ENCODE assay signal across 2 fruit fly cellular contexts in the genomic region with DNA sequence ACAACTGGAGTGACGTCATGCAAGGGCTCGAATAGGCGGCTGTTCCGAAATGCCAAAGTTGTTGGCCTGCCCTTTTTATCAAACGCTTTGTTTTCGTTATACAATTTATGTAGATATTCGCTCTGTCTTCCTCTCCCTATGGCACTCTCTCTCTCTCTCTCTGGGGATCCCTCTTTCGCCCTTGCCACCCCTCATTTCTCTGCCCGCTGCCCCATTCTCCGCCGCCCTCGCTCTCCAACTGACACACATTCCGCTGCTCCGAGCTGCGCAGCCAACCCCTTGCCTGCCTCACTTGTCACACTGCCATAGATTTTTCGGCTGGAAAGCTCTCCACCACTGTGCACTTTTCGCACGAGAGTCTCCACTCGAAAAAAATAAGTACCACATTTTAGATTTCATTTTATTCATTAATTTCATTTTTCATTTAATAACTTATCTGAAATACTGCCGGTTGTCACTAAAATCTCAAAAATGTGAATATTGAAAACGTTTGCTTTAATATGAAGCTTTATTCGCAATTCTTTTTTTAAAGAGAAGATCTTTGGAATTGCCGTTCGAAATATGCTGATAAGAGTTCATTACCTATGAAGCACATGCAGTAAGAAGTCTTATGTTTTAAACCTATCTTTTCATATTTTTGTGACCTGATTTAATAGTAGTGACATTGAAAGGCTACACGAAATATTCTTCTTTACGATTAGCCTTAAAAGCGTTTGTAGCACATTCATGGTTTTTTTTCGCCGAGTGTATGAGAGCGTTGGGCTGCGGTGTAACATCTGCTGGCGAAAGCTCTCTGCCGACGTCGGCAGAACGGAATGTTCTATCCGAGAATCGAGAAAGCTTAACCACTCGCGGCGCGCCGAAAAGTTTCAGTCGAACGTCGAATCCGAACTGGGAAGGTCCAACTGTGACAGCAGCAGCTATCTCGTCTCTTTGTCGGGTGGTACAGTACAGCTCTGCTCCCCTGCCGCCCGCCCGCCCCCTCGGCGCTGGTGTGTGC.
TF ChIP-seq lines count a peak whose summit lies in the region.

No protein-coding gene starts in this region.

TF ChIP-seq in whole organism, embryonic, 481 proteins besides CTCF, POLR2A, EP300 and RAD21 (continued from another document and continues in another):
- TF ChIP-seq pb (GFP tag; optimal IDR thresholded peaks at IDR 0.05; lab: Kevin White, UChicago) (peak; percentile 60), sob (GFP tag; IDR thresholded peaks at IDR 0.05; lab: Robert Waterston, UW) (0 out of 2 replicates have a peak, but pooled peaks have one; percentile 51), jing (GFP tag; optimal IDR thresholded peaks at IDR 0.05; lab: Kevin White, UChicago) (peak; percentile 71), psq (GFP tag; optimal IDR thresholded peaks at IDR 0.05; lab: Kevin White, UChicago) (peak; percentile 67), Abd-B (GFP tag; optimal IDR thresholded peaks at IDR 0.05; lab: Kevin White, UChicago) (peak; percentile 83), Meics (GFP tag; optimal IDR thresholded peaks at IDR 0.05; lab: Kevin White, UChicago) (peak; percentile 96), Optix (GFP tag; IDR thresholded peaks at IDR 0.05; lab: Robert Waterston, UW) (no peak; the same call in 2 of the 3 replicates), ems (GFP tag; optimal IDR thresholded peaks at IDR 0.05; lab: Kevin White, UChicago) (peak; percentile 75), CG13424 (tag; optimal IDR thresholded peaks at IDR 0.05; lab: Kevin White, UChicago) (peak; percentile 93), D19A (tag; optimal IDR thresholded peaks at IDR 0.05; lab: Kevin White, UChicago) (peak; percentile 81), unc-4 (GFP tag; IDR thresholded peaks at IDR 0.05; lab: Robert Waterston, UW; ENCODE audit: partially characterized antibody) (no peak), Dip3 (GFP tag; optimal IDR thresholded peaks at IDR 0.05; lab: Kevin White, UChicago) (peak; percentile 79), CG9437 (GFP tag; optimal IDR thresholded peaks at IDR 0.05; lab: Kevin White, UChicago) (peak; percentile 93), crol (GFP tag; IDR thresholded peaks at IDR 0.05; lab: Robert Waterston, UW) (peak; percentile 100), Fer3 (tag; optimal IDR thresholded peaks at IDR 0.05; lab: Kevin White, UChicago) (peak; percentile 80), zfh1 (GFP tag; IDR thresholded peaks at IDR 0.05; lab: Robert Waterston, UW) (no peak; the same call in 2 of the 3 replicates), Adf1 (GFP tag; IDR thresholded peaks at IDR 0.05; lab: Robert Waterston, UW) (peak; percentile 97), dysf (GFP tag; IDR thresholded peaks at IDR 0.05; lab: Robert Waterston, UW) (peak; percentile 78), CG33557 (GFP tag; optimal IDR thresholded peaks at IDR 0.05; lab: Kevin White, UChicago) (no peak), CrebB (tag; optimal IDR thresholded peaks at IDR 0.05; lab: Kevin White, UChicago) (no peak), chif (GFP tag; optimal IDR thresholded peaks at IDR 0.05; lab: Kevin White, UChicago) (peak; percentile 76), tin (GFP tag; optimal IDR thresholded peaks at IDR 0.05; lab: Kevin White, UChicago) (peak; percentile 81), Fer1 (GFP tag; optimal IDR thresholded peaks at IDR 0.05; lab: Kevin White, UChicago) (peak; percentile 90), nerfin-1 (tag; optimal IDR thresholded peaks at IDR 0.05; lab: Kevin White, UChicago) (peak; percentile 83), Sox100B (GFP tag; optimal IDR thresholded peaks at IDR 0.05; lab: Kevin White, UChicago) (peak; percentile 95), Mad (GFP tag; optimal IDR thresholded peaks at IDR 0.05; lab: Kevin White, UChicago) (peak; percentile 74), so (GFP tag; IDR thresholded peaks at IDR 0.05; lab: Robert Waterston, UW) (peak; percentile 72; the same call in 1 of the 3 replicates), CG15514 (GFP tag; optimal IDR thresholded peaks at IDR 0.05; lab: Kevin White, UChicago) (peak; percentile 58), CG16863 (GFP tag; optimal IDR thresholded peaks at IDR 0.05; lab: Kevin White, UChicago) (peak; percentile 78), run (tag; optimal IDR thresholded peaks at IDR 0.05; lab: Kevin White, UChicago) (peak; percentile 80), CG4854 (GFP tag; optimal IDR thresholded peaks at IDR 0.05; lab: Kevin White, UChicago) (peak; percentile 77), tna (GFP tag; IDR thresholded peaks at IDR 0.05; lab: Robert Waterston, UW; ENCODE audit: partially characterized antibody) (0 out of 2 replicates have a peak, but pooled peaks have one; percentile 44), grau (tag; optimal IDR thresholded peaks at IDR 0.05; lab: Kevin White, UChicago) (peak; percentile 90), CG6254 (GFP tag; optimal IDR thresholded peaks at IDR 0.05; lab: Kevin White, UChicago) (peak; percentile 69), CG12219 (GFP tag; optimal IDR thresholded peaks at IDR 0.05; lab: Kevin White, UChicago) (peak; percentile 9), CG10366 (GFP tag; IDR thresholded peaks at IDR 0.05; lab: Robert Waterston, UW) (peak; percentile 30; the same call in 1 of the 2 replicates), ap (GFP tag; IDR thresholded peaks at IDR 0.05; lab: Robert Waterston, UW) (no peak; the same call in 1 of the 2 replicates), Opbp (GFP tag; IDR thresholded peaks at IDR 0.05; lab: Robert Waterston, UW; ENCODE audit: partially characterized antibody) (peak; percentile 48; the same call in 1 of the 3 replicates), CG5953 (GFP tag; IDR thresholded peaks at IDR 0.05; lab: Robert Waterston, UW) (no peak), slou (GFP tag; optimal IDR thresholded peaks at IDR 0.05; lab: Kevin White, UChicago) (peak; percentile 75), zen2 (GFP tag; IDR thresholded peaks at IDR 0.05; lab: Robert Waterston, UW; ENCODE audit: partially characterized antibody) (0 out of 3 replicates have a peak, but pooled peaks have one; percentile 29), CG18619 (GFP tag; optimal IDR thresholded peaks at IDR 0.05; lab: Kevin White, UChicago) (peak; percentile 95), BtbVII (GFP tag; optimal IDR thresholded peaks at IDR 0.05; lab: Kevin White, UChicago) (peak; percentile 91), CG16813 (GFP tag; IDR thresholded peaks at IDR 0.05; lab: Robert Waterston, UW; ENCODE audit: partially characterized antibody) (no peak), CG1792 (GFP tag; optimal IDR thresholded peaks at IDR 0.05; lab: Kevin White, UChicago) (peak; percentile 73), Dref (GFP tag; IDR thresholded peaks at IDR 0.05; lab: Robert Waterston, UW) (no peak; the same call in 1 of the 2 replicates), Hmr (GFP tag; optimal IDR thresholded peaks at IDR 0.05; lab: Kevin White, UChicago) (peak; percentile 93), CG15269 (tag; optimal IDR thresholded peaks at IDR 0.05; lab: Kevin White, UChicago) (peak; percentile 89), br (optimal IDR thresholded peaks at IDR 0.05; lab: Kevin White, UChicago) (no peak), gsb (GFP tag; IDR thresholded peaks at IDR 0.05; lab: Robert Waterston, UW) (peak; percentile 40), Usf (GFP tag; optimal IDR thresholded peaks at IDR 0.05; lab: Kevin White, UChicago) (peak; percentile 81), ash1 (GFP tag; optimal IDR thresholded peaks at IDR 0.05; lab: Kevin White, UChicago) (no peak), oc (tag; optimal IDR thresholded peaks at IDR 0.05; lab: Kevin White, UChicago) (peak; percentile 48), CG12659 (GFP tag; optimal IDR thresholded peaks at IDR 0.05; lab: Kevin White, UChicago) (peak; percentile 94), h (optimal IDR thresholded peaks at IDR 0.05; lab: Kevin White, UChicago) (no peak), Ets65A (GFP tag; lab: Kevin White, UChicago) (peak; percentile 96), CG16815 (GFP tag; optimal IDR thresholded peaks at IDR 0.05; lab: Kevin White, UChicago) (peak; percentile 78)

TF ChIP-seq in whole organism, prepupa, 60 proteins besides CTCF, POLR2A, EP300 and RAD21 (continued from another document):
- TF ChIP-seq fkh (GFP tag; optimal IDR thresholded peaks at IDR 0.05; lab: Kevin White, UChicago): peak; percentile 41
- peak; percentile 86 for TF ChIP-seq cyc (GFP tag; optimal IDR thresholded peaks at IDR 0.05; lab: Kevin White, UChicago)
- TF ChIP-seq CG16779 (tag; optimal IDR thresholded peaks at IDR 0.05; lab: Kevin White, UChicago): peak; percentile 61
- TF ChIP-seq CG7368 (GFP tag; optimal IDR thresholded peaks at IDR 0.05; lab: Kevin White, UChicago): peak; percentile 44
- TF ChIP-seq Blimp-1 (GFP tag; optimal IDR thresholded peaks at IDR 0.05; lab: Kevin White, UChicago): peak; percentile 73
- peak; percentile 80 for TF ChIP-seq CG6792 (GFP tag; optimal IDR thresholded peaks at IDR 0.05; lab: Kevin White, UChicago)
- TF ChIP-seq Gug (GFP tag; IDR thresholded peaks at IDR 0.05; lab: Robert Waterston, UW): no peak
- peak; percentile 83 for TF ChIP-seq vri (GFP tag; optimal IDR thresholded peaks at IDR 0.05; lab: Kevin White, UChicago)
- TF ChIP-seq CG8319 (GFP tag; optimal IDR thresholded peaks at IDR 0.05; lab: Kevin White, UChicago): peak; percentile 72
- no peak for TF ChIP-seq CG6854 (GFP tag; optimal IDR thresholded peaks at IDR 0.05; lab: Kevin White, UChicago)
- TF ChIP-seq CG4318 (GFP tag; optimal IDR thresholded peaks at IDR 0.05; lab: Kevin White, UChicago): peak; percentile 76
- TF ChIP-seq CG10669 (GFP tag; optimal IDR thresholded peaks at IDR 0.05; lab: Kevin White, UChicago): peak; percentile 78
- peak; percentile 77 for TF ChIP-seq acj6 (GFP tag; optimal IDR thresholded peaks at IDR 0.05; lab: Kevin White, UChicago)
- TF ChIP-seq Ets21C (GFP tag; optimal IDR thresholded peaks at IDR 0.05; lab: Kevin White, UChicago): peak; percentile 76
- peak; percentile 66 for TF ChIP-seq CG3032 (tag; optimal IDR thresholded peaks at IDR 0.05; lab: Kevin White, UChicago)
- peak; percentile 82 for TF ChIP-seq OdsH (GFP tag; optimal IDR thresholded peaks at IDR 0.05; lab: Kevin White, UChicago)
